Worm (Caenorhabditis elegans) whole organism, young adult: ENCODE data around the gene unc-52.
A peak's percentile ranks its signal among the peaks of the same experiment; 100 is the strongest.

Source experiments
- B0035.1 ChIP-seq: sonication (generic microtip); optimal IDR thresholded peaks from 2 replicates; lab custom pipeline; 2016; ENCODE audit warnings: missing genetic modification characterization, mild to moderate bottlenecking, missing compliant biosample characterization, missing genotype, missing genetic modification reagents
- B0261.1 ChIP-seq: sonication (generic microtip); optimal IDR thresholded peaks from 2 replicates; lab custom pipeline; 2016; ENCODE audit warnings: mild to moderate bottlenecking, missing genetic modification characterization, moderate library complexity, missing compliant biosample characterization
- B0336.3 ChIP-seq: fragments of 200-800 bp; sonication (Bioruptor generic); IDR thresholded peaks from 2 replicates; pipeline ENCODE4 v1.3.6; 2022; ENCODE audit warnings: missing genetic modification characterization, missing compliant biosample characterization
- C06A6.2 ChIP-seq: fragments of 200-800 bp; sonication (Bioruptor generic); conservative IDR thresholded peaks from 2 replicates; pipeline ENCODE4 v1.3.6; 2022; ENCODE audit warnings: missing genetic modification characterization, missing compliant biosample characterization
- D2030.7 ChIP-seq: fragments of 200-800 bp; sonication (Bioruptor generic); IDR thresholded peaks from 2 replicates; pipeline ENCODE4 v1.3.6; 2022; ENCODE audit warnings: missing genetic modification reagents, missing genetic modification characterization, missing compliant biosample characterization
- F10E7.11 ChIP-seq: sonication (generic microtip); optimal IDR thresholded peaks from 2 replicates; lab custom pipeline; 2017; ENCODE audit warnings: mild to moderate bottlenecking, missing genetic modification characterization, moderate library complexity, missing compliant biosample characterization
- F22D6.2 ChIP-seq: sonication (generic microtip); optimal IDR thresholded peaks from 2 replicates; lab custom pipeline; 2016; ENCODE audit warnings: mild to moderate bottlenecking, missing genetic modification characterization, missing compliant biosample characterization
- F49E8.2 ChIP-seq: sonication (generic microtip); optimal IDR thresholded peaks from 3 replicates; lab custom pipeline; 2017; ENCODE audit warnings: missing genetic modification characterization, mild to moderate bottlenecking, missing compliant biosample characterization, antibody characterized with exemption, moderate library complexity; ENCODE audit not compliant: insufficient read depth
- K11D2.4 ChIP-seq: fragments of 200-800 bp; sonication (Bioruptor generic); IDR thresholded peaks from 2 replicates; pipeline ENCODE4 v1.3.6; 2022; ENCODE audit warnings: missing genetic modification reagents, missing genetic modification characterization, missing compliant biosample characterization
- T26A5.8 ChIP-seq: sonication (generic microtip); optimal IDR thresholded peaks from 2 replicates; lab custom pipeline; 2016; ENCODE audit warnings: missing genetic modification characterization, missing compliant biosample characterization
- Y67H2A.10 ChIP-seq: fragments of 200-800 bp; sonication (Bioruptor generic); conservative IDR thresholded peaks from 2 replicates; pipeline ENCODE4 v1.3.6; 2022; ENCODE audit warnings: missing genetic modification reagents, missing genetic modification characterization, missing compliant biosample characterization
- ZK185.1 ChIP-seq: sonication (generic microtip); optimal IDR thresholded peaks from 2 replicates; lab custom pipeline; 2016; ENCODE audit warnings: mild to moderate bottlenecking, missing genetic modification characterization, missing compliant biosample characterization; ENCODE audit not compliant: poor library complexity, severe bottlenecking
- attf-3 ChIP-seq: fragments of 200-800 bp; sonication (Bioruptor generic); conservative IDR thresholded peaks from 2 replicates; pipeline ENCODE4 v1.3.6; 2022; ENCODE audit warnings: missing genetic modification reagents, missing genetic modification characterization, missing compliant biosample characterization
- bed-1 ChIP-seq: fragments of 200-800 bp; sonication (Bioruptor generic); IDR thresholded peaks from 2 replicates; pipeline ENCODE4 v1.3.6; 2022; ENCODE audit warnings: missing genetic modification reagents, missing genetic modification characterization, missing compliant biosample characterization
- ceh-27 ChIP-seq: fragments of 200-800 bp; sonication (Bioruptor generic); optimal IDR thresholded peaks from 2 replicates; lab custom pipeline; 2018; ENCODE audit warnings: mild to moderate bottlenecking, missing genetic modification characterization, moderate library complexity, missing compliant biosample characterization
- ceh-40 ChIP-seq: fragments of 200-800 bp; sonication (Bioruptor generic); IDR thresholded peaks from 2 replicates; pipeline ENCODE4 v1.3.6; 2022; ENCODE audit warnings: missing genetic modification characterization, missing compliant biosample characterization
- ceh-58 ChIP-seq: fragments of 200-800 bp; sonication (Bioruptor generic); IDR thresholded peaks from 2 replicates; pipeline ENCODE4 v1.3.6; 2022; ENCODE audit warnings: missing genetic modification characterization, missing compliant biosample characterization
- ceh-79 ChIP-seq: sonication (generic microtip); optimal IDR thresholded peaks from 2 replicates; lab custom pipeline; 2017; ENCODE audit warnings: mild to moderate bottlenecking, missing genetic modification characterization, missing compliant biosample characterization
- dpff-1 ChIP-seq: sonication (generic microtip); optimal IDR thresholded peaks from 2 replicates; lab custom pipeline; 2017; ENCODE audit warnings: mild to moderate bottlenecking, missing genetic modification characterization, missing compliant biosample characterization
- ekl-4 ChIP-seq: fragments of 200-800 bp; sonication (Bioruptor generic); IDR thresholded peaks from 2 replicates; pipeline ENCODE4 v1.3.6; 2022; ENCODE audit warnings: missing genetic modification reagents, missing genetic modification characterization, missing compliant biosample characterization
- fkh-3 ChIP-seq: sonication (generic microtip); optimal IDR thresholded peaks from 2 replicates; lab custom pipeline; 2016; ENCODE audit warnings: mild to moderate bottlenecking, missing genetic modification characterization, missing compliant biosample characterization
- gei-17 ChIP-seq: fragments of 200-800 bp; sonication (Bioruptor generic); optimal IDR thresholded peaks from 2 replicates; lab custom pipeline; 2018; ENCODE audit warnings: mild to moderate bottlenecking, missing genetic modification characterization, missing compliant biosample characterization
- him-1 ChIP-seq: sonication (generic microtip); optimal IDR thresholded peaks from 2 replicates; lab custom pipeline; 2016; ENCODE audit warnings: missing genotype, missing genetic modification reagents, missing genetic modification characterization, missing compliant biosample characterization
- hlh-26 ChIP-seq: fragments of 200-800 bp; sonication (Bioruptor generic); conservative IDR thresholded peaks from 2 replicates; pipeline ENCODE4 v1.3.6; 2022; ENCODE audit warnings: missing genetic modification reagents, missing genetic modification characterization, missing compliant biosample characterization
- hsf-1 ChIP-seq: fragments of 200-800 bp; sonication (Bioruptor generic); IDR thresholded peaks from 2 replicates; pipeline ENCODE4 v1.3.6; 2022; ENCODE audit warnings: missing genetic modification reagents, missing genetic modification characterization, missing compliant biosample characterization
- let-526 ChIP-seq: fragments of 200-800 bp; sonication (Bioruptor generic); IDR thresholded peaks from 2 replicates; pipeline ENCODE4 v1.3.6; 2022; ENCODE audit warnings: missing genetic modification reagents, missing genetic modification characterization, missing compliant biosample characterization
- lin-54 ChIP-seq: fragments of 200-800 bp; sonication (Bioruptor generic); optimal IDR thresholded peaks from 2 replicates; lab custom pipeline; 2018; ENCODE audit warnings: mild to moderate bottlenecking, missing genetic modification characterization, missing compliant biosample characterization
- madf-6 ChIP-seq: fragments of 200-800 bp; sonication (Bioruptor generic); IDR thresholded peaks from 2 replicates; pipeline ENCODE4 v1.3.6; 2022; ENCODE audit warnings: missing genetic modification reagents, missing genetic modification characterization, missing compliant biosample characterization
- mel-28 ChIP-seq: sonication (generic microtip); optimal IDR thresholded peaks from 2 replicates; lab custom pipeline; 2016; ENCODE audit warnings: borderline replicate concordance, mild to moderate bottlenecking, missing genetic modification characterization, missing compliant biosample characterization
- mes-4 ChIP-seq: sonication (generic microtip); optimal IDR thresholded peaks from 2 replicates; lab custom pipeline; 2016; ENCODE audit warnings: missing genotype, missing genetic modification characterization, missing compliant biosample characterization
- nfya-1 ChIP-seq: sonication (generic microtip); optimal IDR thresholded peaks from 2 replicates; lab custom pipeline; 2017; ENCODE audit warnings: antibody characterized with exemption, missing compliant biosample characterization, missing genetic modification characterization, borderline replicate concordance; ENCODE audit not compliant: insufficient read depth
- nfya-2 ChIP-seq: fragments of 200-800 bp; sonication (Bioruptor generic); IDR thresholded peaks from 2 replicates; pipeline ENCODE4 v1.3.6; 2022; ENCODE audit warnings: missing genetic modification reagents, missing genetic modification characterization, missing compliant biosample characterization
- nfyb-1 ChIP-seq: fragments of 200-800 bp; sonication (Bioruptor generic); IDR thresholded peaks from 2 replicates; pipeline ENCODE4 v1.3.6; 2022; ENCODE audit warnings: missing genetic modification reagents, missing genetic modification characterization, missing compliant biosample characterization
- nhr-27 ChIP-seq: fragments of 200-800 bp; sonication (Bioruptor generic); optimal IDR thresholded peaks from 2 replicates; lab custom pipeline; 2018; ENCODE audit warnings: mild to moderate bottlenecking, missing genetic modification characterization, moderate library complexity, missing compliant biosample characterization
- rcor-1 ChIP-seq: fragments of 200-800 bp; sonication (Bioruptor generic); IDR thresholded peaks from 2 replicates; pipeline ENCODE4 v1.3.6; 2022; ENCODE audit warnings: missing genetic modification reagents, missing genetic modification characterization, missing compliant biosample characterization
- repo-1 ChIP-seq: sonication (generic microtip); optimal IDR thresholded peaks from 2 replicates; lab custom pipeline; 2017; ENCODE audit warnings: mild to moderate bottlenecking, missing genetic modification characterization, missing compliant biosample characterization
- sdz-38 ChIP-seq: sonication (generic microtip); optimal IDR thresholded peaks from 2 replicates; lab custom pipeline; 2016; ENCODE audit warnings: missing genotype, missing genetic modification characterization, missing compliant biosample characterization
- snpc-1.1 ChIP-seq: sonication (generic microtip); optimal IDR thresholded peaks from 2 replicates; lab custom pipeline; 2017; ENCODE audit warnings: missing genetic modification characterization, mild to moderate bottlenecking, missing compliant biosample characterization, antibody characterized with exemption, moderate library complexity, missing genotype, missing genetic modification reagents; ENCODE audit not compliant: insufficient read depth
- snpc-4 ChIP-seq, 5 experiments: fragments of 150-350 bp in 1 of 5; sonication (generic microtip) in 4 of 5; optimal IDR thresholded peaks; 2 replicates each; lab custom pipeline; 2014 to 2018; ENCODE audit warnings: missing genetic modification characterization in 5 of 5, missing biosample characterization in 3 of 5, antibody characterized with exemption in 2 of 5, mild to moderate bottlenecking in 2 of 5, missing compliant biosample characterization in 2 of 5, missing genotype in 2 of 5, moderate library complexity in 2 of 5, missing genetic modification reagents in 1 of 5
- tbp1 ChIP-seq: fragments of 200-800 bp; sonication (Bioruptor generic); optimal IDR thresholded peaks from 2 replicates; lab custom pipeline; 2018; ENCODE audit warnings: mild to moderate bottlenecking, missing genetic modification characterization, missing compliant biosample characterization
- tbx-9 ChIP-seq: sonication (generic microtip); optimal IDR thresholded peaks from 2 replicates; lab custom pipeline; 2016; ENCODE audit warnings: borderline replicate concordance, missing genetic modification characterization, inconsistent platforms, missing compliant biosample characterization
- tlf-1 ChIP-seq: fragments of 200-800 bp; sonication (Bioruptor generic); optimal IDR thresholded peaks from 2 replicates; lab custom pipeline; 2018; ENCODE audit warnings: mild to moderate bottlenecking, missing genetic modification characterization, missing compliant biosample characterization
- unc-62 ChIP-seq: fragments of 150-350 bp; optimal IDR thresholded peaks from 2 replicates; lab custom pipeline; 2014; ENCODE audit warnings: missing biosample characterization, missing genetic modification reagents, missing genetic modification characterization
- zfh-2 ChIP-seq: fragments of 200-800 bp; sonication (Bioruptor generic); conservative IDR thresholded peaks from 2 replicates; pipeline ENCODE4 v1.3.6; 2022; ENCODE audit warnings: missing genetic modification reagents, missing genetic modification characterization, missing compliant biosample characterization
- ztf-18 ChIP-seq: sonication (generic microtip); optimal IDR thresholded peaks from 2 replicates; lab custom pipeline; 2016; ENCODE audit warnings: missing genotype, mild to moderate bottlenecking, missing genetic modification characterization, missing compliant biosample characterization
- ztf-26 ChIP-seq: sonication (generic microtip); optimal IDR thresholded peaks from 2 replicates; lab custom pipeline; 2017; ENCODE audit warnings: missing genetic modification characterization, missing compliant biosample characterization
- ztf-28 ChIP-seq: fragments of 200-800 bp; sonication (Bioruptor generic); IDR thresholded peaks from 2 replicates; pipeline ENCODE4 v1.3.6; 2022; ENCODE audit warnings: missing genetic modification reagents, missing genetic modification characterization, missing compliant biosample characterization

The unc-52 gene

DNA sequence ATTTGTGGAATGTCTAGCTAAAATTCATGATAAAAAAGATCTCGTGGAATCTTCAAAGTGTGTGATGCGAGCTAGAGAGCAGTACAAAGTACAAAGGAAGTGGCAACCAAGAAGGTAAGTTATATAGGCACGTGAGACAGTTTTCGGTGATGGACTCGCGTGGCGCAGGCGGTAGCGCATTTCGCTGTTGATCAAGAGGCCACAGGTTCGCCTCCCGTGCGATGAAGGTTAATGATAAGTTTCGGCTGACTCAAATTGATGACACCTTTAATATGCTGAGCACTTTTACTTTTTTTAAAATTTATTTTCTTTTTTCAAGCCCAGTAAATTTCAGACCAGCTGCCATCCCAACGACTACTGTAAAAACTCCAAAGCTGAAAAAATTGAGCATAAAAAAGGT is 67.3 kb downstream of the unc-52 start (continued):
- no peak for TF ChIP-seq nfya-1 (tag; lab: Kevin White, UChicago)
- no peak for TF ChIP-seq B0035.1 (tag; lab: Kevin White, UChicago)
- peak; percentile 60; the same call in 1 of the 2 replicates for TF ChIP-seq hsf-1
- TF ChIP-seq nfyb-1 (GFP tag; lab: Robert Waterston, UW), result peak; percentile 89
- no peak for TF ChIP-seq snpc-4 (GFP tag; optimal IDR thresholded peaks at IDR 0.05; lab: Kevin White, UChicago)
- TF ChIP-seq snpc-4 (tag; optimal IDR thresholded peaks at IDR 0.05; lab: Kevin White, UChicago), result no peak
- TF ChIP-seq lin-54 (GFP tag; lab: Kevin White, UChicago), result no peak
- TF ChIP-seq tbx-9 (tag; lab: Kevin White, UChicago), result no peak
- TF ChIP-seq ztf-26 (tag; lab: Kevin White, UChicago), result peak; percentile 54
- TF ChIP-seq madf-6 (GFP tag; lab: Robert Waterston, UW), result peak; percentile 72
- TF ChIP-seq ceh-40 (GFP tag; lab: Robert Waterston, UW), result 0 out of 2 replicates have a peak, but pooled peaks have one; percentile 82
- no peak for TF ChIP-seq let-526 (GFP tag; lab: Robert Waterston, UW)
- no peak for TF ChIP-seq sdz-38 (tag; lab: Kevin White, UChicago)
- TF ChIP-seq ekl-4 (GFP tag; lab: Robert Waterston, UW), result peak; percentile 69; the same call in 1 of the 2 replicates
- TF ChIP-seq snpc-1.1, result peak; percentile 59
- peak; percentile 70 for TF ChIP-seq ztf-18 (tag; lab: Kevin White, UChicago)
- TF ChIP-seq, all 124 proteins: peak for 78

DNA sequence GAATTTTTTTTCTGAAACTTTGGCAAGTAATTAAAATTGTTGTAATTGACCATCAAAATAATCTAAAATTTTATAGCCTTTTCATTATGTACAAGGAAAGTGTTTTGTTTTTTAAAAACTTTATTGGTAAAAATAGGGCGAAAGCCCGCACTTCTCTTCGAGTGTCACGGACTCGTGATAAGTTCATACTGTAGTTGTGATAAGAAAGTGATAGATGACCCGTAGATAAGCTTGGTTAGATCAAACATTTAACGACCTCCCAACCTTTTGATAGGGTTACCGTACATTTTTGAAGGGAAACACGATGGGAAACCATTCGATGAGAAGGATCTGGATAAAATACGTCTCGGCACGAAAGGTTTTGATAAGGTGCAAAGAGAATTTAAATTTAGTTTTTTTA is 67.9 kb downstream of the unc-52 start:
- TF ChIP-seq T26A5.8 (tag; lab: Kevin White, UChicago) (no peak), attf-3 (no peak), repo-1 (tag; lab: Kevin White, UChicago) (no peak), him-1 (tag; lab: Kevin White, UChicago) (no peak), ceh-58 (GFP tag; lab: Robert Waterston, UW) (no peak), K11D2.4 (GFP tag; lab: Robert Waterston, UW) (no peak), ZK185.1 (no peak), zfh-2 (GFP tag; lab: Robert Waterston, UW) (no peak), mel-28 (no peak), ztf-28 (GFP tag; lab: Robert Waterston, UW) (no peak), bed-1 (GFP tag; lab: Robert Waterston, UW) (no peak), fkh-3 (tag; lab: Kevin White, UChicago) (no peak), ceh-27 (no peak), D2030.7 (GFP tag; lab: Robert Waterston, UW) (no peak), rcor-1 (GFP tag; lab: Robert Waterston, UW) (no peak), hlh-26 (GFP tag; lab: Robert Waterston, UW) (no peak), mes-4 (tag; lab: Kevin White, UChicago) (no peak), tbp1 (GFP tag; lab: Kevin White, UChicago) (no peak), B0261.1 (no peak), F49E8.2 (tag; lab: Kevin White, UChicago) (no peak)

DNA sequence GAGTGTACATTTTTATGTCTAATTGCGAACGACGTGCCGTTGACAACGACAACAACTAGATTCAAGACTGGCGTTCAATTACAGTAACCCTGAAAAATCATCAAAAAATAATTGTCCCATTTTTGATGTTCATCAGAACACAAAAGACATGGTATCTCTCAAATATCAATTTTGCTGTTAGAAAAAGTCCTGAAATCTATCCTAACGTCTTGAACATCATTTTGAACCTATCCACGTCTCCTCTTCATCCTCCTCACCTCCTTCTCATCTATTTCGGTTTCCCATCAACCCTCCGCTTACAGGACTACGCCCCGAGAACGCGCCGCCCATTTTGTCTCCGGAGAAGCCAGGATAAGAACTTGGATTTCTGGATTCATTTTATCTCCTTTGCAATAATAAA is 68.5 kb downstream of the unc-52 start, which contains the start of gene mltn-9:
Gene mltn-9, plus strand, starts transcription at position 301 of the 400 bp plus-strand sequence.
- TF ChIP-seq ceh-79 (tag; lab: Kevin White, UChicago), result no peak
- no peak for TF ChIP-seq C06A6.2 (GFP tag; lab: Robert Waterston, UW)
- no peak for TF ChIP-seq hsf-1
- TF ChIP-seq hlh-26 (GFP tag; lab: Robert Waterston, UW), result no peak
- TF ChIP-seq B0336.3, result no peak
- no peak for TF ChIP-seq unc-62 (GFP tag; lab: Kevin White, UChicago)
- no peak for TF ChIP-seq mes-4 (tag; lab: Kevin White, UChicago)
- TF ChIP-seq tlf-1 (GFP tag; lab: Kevin White, UChicago), result no peak
- TF ChIP-seq F10E7.11 (tag; lab: Kevin White, UChicago), result no peak
- TF ChIP-seq gei-17 (GFP tag; lab: Kevin White, UChicago), result no peak
- TF ChIP-seq F22D6.2 (tag; lab: Kevin White, UChicago), result no peak
- TF ChIP-seq nhr-27 (tag; lab: Kevin White, UChicago), result no peak
- TF ChIP-seq nfya-2 (GFP tag; lab: Robert Waterston, UW), result no peak
- TF ChIP-seq Y67H2A.10 (GFP tag; lab: Robert Waterston, UW), result no peak
- no peak for TF ChIP-seq dpff-1 (tag; lab: Kevin White, UChicago)
